Worm (Caenorhabditis elegans): Measurements from ENCODE around the gene div-1.
A peak's percentile ranks its signal among the peaks of the same experiment; 100 is the strongest.

div-1 gene

DNA sequence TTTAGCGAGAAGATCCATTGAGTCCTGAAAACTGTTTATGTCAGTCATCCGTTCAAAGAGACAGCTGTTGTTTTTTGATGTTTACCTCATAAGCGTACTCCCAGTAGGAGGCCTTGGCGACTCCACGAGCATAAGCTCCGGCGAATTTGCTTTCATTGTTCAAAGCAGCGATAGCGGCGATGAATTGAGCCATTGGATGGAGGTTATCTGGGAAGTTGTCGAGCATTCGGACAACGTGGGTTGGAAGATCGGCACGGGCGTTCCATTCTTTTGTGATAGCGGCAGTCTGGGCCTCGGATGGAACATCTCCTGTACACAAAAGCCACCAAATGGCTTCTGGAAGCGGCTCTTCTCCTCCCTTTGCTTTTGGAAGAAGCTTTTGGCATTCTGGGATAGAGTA lies 32.5 kb downstream of the div-1 start:
- TF ChIP-seq repo-1 (tag; optimal IDR thresholded peaks at IDR 0.05) (no peak), nhr-120 (GFP tag; IDR thresholded peaks at IDR 0.05) (no peak), zim-3 (tag; optimal IDR thresholded peaks at IDR 0.05) (no peak), nhr-27 (tag; optimal IDR thresholded peaks at IDR 0.05) (no peak), F10E7.11 (tag; optimal IDR thresholded peaks at IDR 0.05) (no peak), K12H6.12 (tag; optimal IDR thresholded peaks at IDR 0.05) (no peak), unc-62 (GFP tag; optimal IDR thresholded peaks at IDR 0.05) (no peak), rcor-1 (GFP tag; IDR thresholded peaks at IDR 0.05) (no peak), T26A5.8 (tag; optimal IDR thresholded peaks at IDR 0.05) (no peak), nfya-1 (tag; optimal IDR thresholded peaks at IDR 0.05; ENCODE audit: borderline replicate concordance, insufficient read depth) (no peak), lin-35 (GFP tag; optimal IDR thresholded peaks at IDR 0.05) (no peak), die-1 (tag; optimal IDR thresholded peaks at IDR 0.05) (no peak), F52B5.7 (tag; optimal IDR thresholded peaks at IDR 0.05) (no peak), snpc-1.3 (tag; optimal IDR thresholded peaks at IDR 0.05; ENCODE audit: insufficient read depth) (no peak), ccch-3 (GFP tag; optimal IDR thresholded peaks at IDR 0.05) (no peak)

DNA sequence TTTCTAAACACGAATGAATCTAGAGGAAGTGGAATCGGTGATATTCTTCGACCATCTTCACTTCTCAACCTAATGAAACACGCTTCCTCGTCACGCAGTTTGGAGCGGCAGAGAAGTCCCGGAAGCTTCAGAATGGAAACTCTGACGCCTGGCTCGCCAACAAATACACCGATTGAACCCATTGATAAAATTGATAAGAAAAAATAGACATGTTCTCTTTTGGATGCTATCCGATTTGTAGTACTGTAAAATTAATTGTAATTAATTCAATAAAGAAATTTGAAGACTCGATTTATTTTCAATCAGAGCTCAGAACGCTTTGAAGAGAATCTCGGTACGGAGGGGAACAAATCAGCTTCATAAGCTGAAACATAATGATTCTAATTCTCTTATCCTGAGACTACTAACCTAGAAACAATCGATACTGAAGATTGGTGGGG lies 33.8 kb downstream of the div-1 start:
- TF ChIP-seq tbp1 (GFP tag; optimal IDR thresholded peaks at IDR 0.05) (peak; percentile 63), C06A6.2 (GFP tag; conservative IDR thresholded peaks at IDR 0.05) (peak; percentile 58; the same call in 1 of the 2 replicates), F39B2.1 (GFP tag; IDR thresholded peaks at IDR 0.05) (no peak), ztf-18 (tag; optimal IDR thresholded peaks at IDR 0.05) (peak; percentile 16), Y95B8A.8 (GFP tag; IDR thresholded peaks at IDR 0.05) (peak; percentile 79), hsf-1 (GFP tag; IDR thresholded peaks at IDR 0.05) (peak; percentile 58; the same call in 1 of the 2 replicates), unc-62 (GFP tag; optimal IDR thresholded peaks at IDR 0.05) (no peak), lag-1 (GFP tag; IDR thresholded peaks at IDR 0.05) (no peak), mxl-1 (tag; optimal IDR thresholded peaks at IDR 0.05) (peak; percentile 45), D2030.7 (GFP tag; IDR thresholded peaks at IDR 0.05) (0 out of 2 replicates have a peak, but pooled peaks have one; percentile 29), F22D6.2 (tag; optimal IDR thresholded peaks at IDR 0.05) (peak; percentile 53), rcor-1 (GFP tag; IDR thresholded peaks at IDR 0.05) (peak; percentile 54), T07F8.4 (tag; optimal IDR thresholded peaks at IDR 0.05) (no peak), K11D2.4 (GFP tag; IDR thresholded peaks at IDR 0.05) (0 out of 2 replicates have a peak, but pooled peaks have one; percentile 55), nhr-90 (tag; optimal IDR thresholded peaks at IDR 0.05) (peak; percentile 68), ccch-3 (GFP tag; optimal IDR thresholded peaks at IDR 0.05) (no peak), ZK185.1 (tag; optimal IDR thresholded peaks at IDR 0.05; ENCODE audit: poor library complexity, severe bottlenecking) (peak; percentile 86), snpc-1.3 (tag; optimal IDR thresholded peaks at IDR 0.05; ENCODE audit: insufficient read depth) (no peak), mcd-1 (GFP tag; IDR thresholded peaks at IDR 0.05) (peak; percentile 59), F33H1.4 (GFP tag; IDR thresholded peaks at IDR 0.05) (peak; percentile 47), Y53G8AR.9 (GFP tag; conservative IDR thresholded peaks at IDR 0.05) (peak; percentile 96), zim-3 (tag; optimal IDR thresholded peaks at IDR 0.05) (peak; percentile 78), hlh-12 (tag; optimal IDR thresholded peaks at IDR 0.05) (no peak), somi-1 (GFP tag; optimal IDR thresholded peaks at IDR 0.05) (peak; percentile 73), tlf-1 (GFP tag; optimal IDR thresholded peaks at IDR 0.05) (peak; percentile 93), hmg-20 (GFP tag; IDR thresholded peaks at IDR 0.05) (0 out of 2 replicates have a peak, but pooled peaks have one; percentile 3), chd-7 (tag; optimal IDR thresholded peaks at IDR 0.05) (peak; percentile 89), hmg-1.2 (GFP tag; IDR thresholded peaks at IDR 0.05) (peak; percentile 55), ztf-26 (tag; optimal IDR thresholded peaks at IDR 0.05) (peak; percentile 68), B0336.3 (GFP tag; IDR thresholded peaks at IDR 0.05) (peak; percentile 96), C17E4.6 (GFP tag; IDR thresholded peaks at IDR 0.05) (peak; percentile 28; the same call in 1 of the 2 replicates), tbx-9 (tag; optimal IDR thresholded peaks at IDR 0.05; ENCODE audit: borderline replicate concordance) (no peak), egl-18 (GFP tag; IDR thresholded peaks at IDR 0.05) (0 out of 2 replicates have a peak, but pooled peaks have one; percentile 18), Y79H2A.3 (GFP tag; conservative IDR thresholded peaks at IDR 0.05) (0 out of 2 replicates have a peak, but pooled peaks have one; percentile 42), ceh-58 (GFP tag; IDR thresholded peaks at IDR 0.05) (0 out of 2 replicates have a peak, but pooled peaks have one; percentile 6), dpff-1 (tag; optimal IDR thresholded peaks at IDR 0.05) (no peak), madf-3 (GFP tag; IDR thresholded peaks at IDR 0.05) (0 out of 2 replicates have a peak, but pooled peaks have one; percentile 45)

Measured in whole organism, young adult.